Fruit fly (Drosophila melanogaster): ENCODE results near the gene CG5292.

dm6 chr3R:17147647-17148244 lies 3.9 kb upstream of the CG5292 start:
- TF ChIP-seq scrt (GFP tag; optimal IDR thresholded peaks at IDR 0.05) (no peak), ham (GFP tag; IDR thresholded peaks at IDR 0.05) (no peak), CG7556 (GFP tag; optimal IDR thresholded peaks at IDR 0.05) (no peak), corto (GFP tag; optimal IDR thresholded peaks at IDR 0.05) (no peak), GATAe (GFP tag; conservative IDR thresholded peaks at IDR 0.05) (no peak), lilli (GFP tag; optimal IDR thresholded peaks at IDR 0.05) (no peak), emc (GFP tag; optimal IDR thresholded peaks at IDR 0.05) (no peak), fd3F (GFP tag; optimal IDR thresholded peaks at IDR 0.05) (no peak), Aef1 (GFP tag; IDR thresholded peaks at IDR 0.05) (no peak), CG11398 (GFP tag; optimal IDR thresholded peaks at IDR 0.05) (no peak), CG15696 (tag; optimal IDR thresholded peaks at IDR 0.05) (no peak), cato (GFP tag; optimal IDR thresholded peaks at IDR 0.05; ENCODE audit: borderline replicate concordance) (no peak), h (optimal IDR thresholded peaks at IDR 0.05) (no peak), disco-r (GFP tag; optimal IDR thresholded peaks at IDR 0.05) (no peak)

Measured in whole organism, embryonic.